Worm (Caenorhabditis elegans): ENCODE results near the gene K06H7.2.

Gene K06H7.2

DNA sequence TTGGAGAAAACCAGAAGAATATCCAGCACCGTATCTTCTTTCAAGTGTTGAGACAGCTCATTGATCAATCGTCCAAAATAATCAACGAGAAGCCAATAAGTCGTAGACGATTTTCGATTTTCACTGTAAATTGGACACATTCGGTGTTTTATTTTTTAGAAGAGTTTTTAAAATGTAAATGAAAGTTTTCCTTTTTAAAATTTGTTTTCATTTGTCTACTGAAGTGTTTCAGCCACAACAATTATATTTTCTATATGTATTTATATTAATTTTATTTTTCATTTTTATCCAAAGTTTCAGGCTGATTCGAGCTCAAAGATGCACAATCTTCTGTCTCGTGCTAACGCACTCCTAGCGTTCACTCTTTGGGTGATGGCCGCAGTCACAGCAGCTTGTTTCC is 48.7 kb upstream of the K06H7.2 start, which contains the start of gene spcs-3:
Gene spcs-3 (plus strand): TSS at position 301 of the 400 bp plus-strand sequence.
- TF ChIP-seq nhr-237 (tag; optimal IDR thresholded peaks at IDR 0.05) = no peak
- TF ChIP-seq unc-62 (GFP tag; optimal IDR thresholded peaks at IDR 0.05) = no peak
- no peak for TF ChIP-seq mef-2 (tag; optimal IDR thresholded peaks at IDR 0.05)
- no peak for TF ChIP-seq nhr-28 (tag; optimal IDR thresholded peaks at IDR 0.05)

DNA sequence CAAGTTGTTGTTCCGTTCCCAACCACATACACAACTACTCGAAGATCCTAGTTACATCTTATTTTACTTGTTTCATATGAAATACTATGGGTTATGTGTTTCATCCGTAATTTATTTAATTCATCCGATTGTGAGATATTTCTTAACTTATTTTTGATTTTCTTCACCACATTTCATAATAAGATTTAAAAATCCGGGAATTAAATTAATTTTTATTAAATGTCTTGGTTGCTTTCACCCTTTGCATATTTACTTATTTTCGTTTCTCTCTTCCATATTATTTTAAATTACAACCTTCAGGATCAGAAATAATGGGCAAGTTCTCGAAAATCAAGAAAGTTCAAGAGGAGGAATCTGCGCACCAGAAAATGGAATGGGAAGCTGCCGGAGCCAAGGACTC is 47.6 kb upstream of the K06H7.2 start, which contains the start of gene K12H4.3:
Gene K12H4.3 (plus strand): TSS at position 301 of the 400 bp plus-strand sequence.
- TF ChIP-seq hlh-4 (tag; optimal IDR thresholded peaks at IDR 0.05) (no peak), C16A3.4 (tag; optimal IDR thresholded peaks at IDR 0.05) (no peak), mab-9 (GFP tag; IDR thresholded peaks at IDR 0.05) (no peak), fkh-10 (GFP tag; optimal IDR thresholded peaks at IDR 0.05) (no peak), ces-1 (GFP tag; optimal IDR thresholded peaks at IDR 0.05) (no peak), C04F5.9 (tag; optimal IDR thresholded peaks at IDR 0.05) (no peak), unc-30 (tag; optimal IDR thresholded peaks at IDR 0.05) (no peak), swsn-7 (tag; optimal IDR thresholded peaks at IDR 0.05) (no peak), dpl-1 (GFP tag; optimal IDR thresholded peaks at IDR 0.05) (no peak), lsy-2 (tag; optimal IDR thresholded peaks at IDR 0.05) (no peak), ama-1 (optimal IDR thresholded peaks at IDR 0.05) (no peak), mep-1 (tag; optimal IDR thresholded peaks at IDR 0.05) (no peak), grh-1 (GFP tag; IDR thresholded peaks at IDR 0.05) (no peak), xbp-1 (tag; optimal IDR thresholded peaks at IDR 0.05) (no peak), Y116A8C.19 (tag; optimal IDR thresholded peaks at IDR 0.05; ENCODE audit: borderline replicate concordance) (no peak), egl-27 (tag; optimal IDR thresholded peaks at IDR 0.05) (no peak), tbx-2 (tag; optimal IDR thresholded peaks at IDR 0.05) (no peak)

DNA sequence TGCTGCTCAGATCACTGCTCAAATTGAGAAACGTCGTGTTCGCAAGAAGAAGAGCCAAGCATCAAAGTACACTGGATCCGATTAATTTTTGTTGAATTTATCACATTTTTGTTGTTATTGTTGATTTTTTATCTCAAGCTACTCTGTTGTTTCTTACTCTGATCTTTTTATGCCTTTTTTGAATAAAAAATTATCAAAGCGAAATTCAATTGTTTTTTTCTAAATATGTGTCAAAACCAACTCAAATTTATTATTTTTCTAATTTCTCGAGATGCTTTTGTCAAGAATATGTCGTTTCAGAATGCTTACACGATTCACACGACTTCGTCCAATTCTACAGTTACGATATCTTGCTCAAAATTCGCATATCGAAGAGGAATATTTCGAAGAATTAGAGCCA is 46.0 kb upstream of the K06H7.2 start, which contains the start of gene K12H4.2:
Gene K12H4.2 (plus strand): TSS at position 301 of the 400 bp plus-strand sequence.
- TF ChIP-seq efl-1 (optimal IDR thresholded peaks at IDR 0.05) (no peak), efl-1 (GFP tag; optimal IDR thresholded peaks at IDR 0.05 in 1 of 2) (peak in 1 of 2 experiments; percentile 12), pax-3 (tag; optimal IDR thresholded peaks at IDR 0.05) (no peak)

DNA sequence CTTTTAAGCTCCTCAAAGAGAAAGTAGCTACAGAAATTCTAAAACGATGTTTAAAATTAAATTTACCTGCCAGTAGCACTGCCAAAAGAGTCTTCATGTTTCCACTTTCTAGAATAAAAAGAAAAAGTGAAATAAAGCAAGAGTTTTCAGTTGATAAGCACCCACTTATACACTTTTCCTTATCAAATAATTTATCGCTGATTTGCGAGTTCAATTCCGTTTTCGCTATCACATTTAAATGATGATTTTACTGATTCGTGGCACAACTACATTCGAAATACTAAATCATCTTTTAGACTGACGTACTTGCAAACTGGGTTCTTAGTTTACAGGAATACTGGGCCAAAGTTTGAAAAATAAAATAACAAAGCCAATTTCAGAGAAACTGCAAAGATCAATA is 42.4 kb upstream of the K06H7.2 start, which contains the start of gene K12H4.7:
Gene K12H4.7 (minus strand): TSS at position 138 of the 400 bp plus-strand sequence.
- no peak for TF ChIP-seq lin-13 (GFP tag; optimal IDR thresholded peaks at IDR 0.05)
- no peak for TF ChIP-seq mef-2 (tag; optimal IDR thresholded peaks at IDR 0.05)
- TF ChIP-seq pqm-1 (tag; optimal IDR thresholded peaks at IDR 0.05) = peak; percentile 74
- TF ChIP-seq efl-1 (optimal IDR thresholded peaks at IDR 0.05) = no peak
- peak in 1 of 2 experiments; percentile 61 for TF ChIP-seq efl-1 (GFP tag; optimal IDR thresholded peaks at IDR 0.05 in 1 of 2)
- TF ChIP-seq dpl-1 (GFP tag; optimal IDR thresholded peaks at IDR 0.05) = no peak
- peak; percentile 51 for TF ChIP-seq tlp-1 (tag; optimal IDR thresholded peaks at IDR 0.05)
- TF ChIP-seq ceh-8 (GFP tag; optimal IDR thresholded peaks at IDR 0.05) = no peak
- TF ChIP-seq ama-1 (optimal IDR thresholded peaks at IDR 0.05) = no peak
- TF ChIP-seq ces-1 (GFP tag; optimal IDR thresholded peaks at IDR 0.05) = no peak
- no peak for TF ChIP-seq nhr-28 (tag; optimal IDR thresholded peaks at IDR 0.05)
- TF ChIP-seq ceh-63 (GFP tag; optimal IDR thresholded peaks at IDR 0.05) = no peak
- TF ChIP-seq fos-1 (tag; optimal IDR thresholded peaks at IDR 0.05) = no peak
- TF ChIP-seq ztf-4 (tag; optimal IDR thresholded peaks at IDR 0.05) = no peak
- no peak for TF ChIP-seq pag-3 (tag; optimal IDR thresholded peaks at IDR 0.05; ENCODE audit: borderline replicate concordance, insufficient read depth)
- no peak for TF ChIP-seq lir-3 (tag; optimal IDR thresholded peaks at IDR 0.05; ENCODE audit: poor library complexity)
- no peak for TF ChIP-seq zag-1 (tag; optimal IDR thresholded peaks at IDR 0.05)
- no peak for TF ChIP-seq isw-1 (GFP tag; IDR thresholded peaks at IDR 0.05)
- peak; percentile 74 for TF ChIP-seq elt-2 (tag; optimal IDR thresholded peaks at IDR 0.05)

DNA sequence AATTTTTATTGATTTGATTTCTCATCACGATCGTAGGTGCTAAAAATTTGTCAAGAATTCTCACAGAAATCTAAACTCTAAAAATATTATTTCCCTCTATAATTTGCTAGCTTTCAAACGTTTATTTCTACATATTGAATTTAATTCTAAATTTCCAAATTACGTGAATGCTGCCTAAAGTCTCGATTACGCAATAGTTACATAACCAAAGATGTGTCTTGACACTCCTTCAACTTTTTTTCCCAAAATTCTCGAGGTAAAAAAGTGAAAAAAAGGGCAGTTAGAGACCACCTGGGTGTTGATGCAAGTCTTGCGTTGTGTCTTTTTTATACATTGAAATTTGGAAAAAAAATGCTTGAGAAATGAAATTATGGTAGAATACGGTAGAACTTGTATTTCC is 41.5 kb upstream of the K06H7.2 start:
- TF ChIP-seq unc-30 (tag; optimal IDR thresholded peaks at IDR 0.05) (no peak), nhr-77 (tag; optimal IDR thresholded peaks at IDR 0.05) (no peak), egl-27 (tag; optimal IDR thresholded peaks at IDR 0.05) (no peak), ztf-4 (tag; optimal IDR thresholded peaks at IDR 0.05) (no peak), mdl-1 (tag; optimal IDR thresholded peaks at IDR 0.05) (no peak), lin-13 (GFP tag; optimal IDR thresholded peaks at IDR 0.05) (no peak), C34B4.2 (tag; optimal IDR thresholded peaks at IDR 0.05) (no peak), grh-1 (GFP tag; IDR thresholded peaks at IDR 0.05) (no peak)
